Fruit fly (Drosophila melanogaster): ENCODE measurements around the gene RpLP0.

Gene RpLP0

dm6 chr3L:22075706-22076398 lies at the start of gene RpLP0, which contains the start of gene CG7130 (continued):
- TF ChIP-seq CG14050 (GFP tag; IDR thresholded peaks at IDR 0.05) = peak; percentile 79
- peak; percentile 94 for TF ChIP-seq CG10209 (GFP tag; optimal IDR thresholded peaks at IDR 0.05)
- TF ChIP-seq CG10147 (GFP tag; optimal IDR thresholded peaks at IDR 0.05) = peak; percentile 88
- TF ChIP-seq Hey (tag; optimal IDR thresholded peaks at IDR 0.05) = peak; percentile 88
- TF ChIP-seq D (optimal IDR thresholded peaks at IDR 0.05) = peak; percentile 31
- peak; percentile 89 for TF ChIP-seq D (GFP tag; optimal IDR thresholded peaks at IDR 0.05)
- 0 out of 2 replicates have a peak, but pooled peaks have one; percentile 35 for TF ChIP-seq gt (GFP tag; IDR thresholded peaks at IDR 0.05)
- 0 out of 3 replicates have a peak, but pooled peaks have one; percentile 63 for TF ChIP-seq CG3726 (GFP tag; IDR thresholded peaks at IDR 0.05)
- TF ChIP-seq Hr3 (GFP tag; optimal IDR thresholded peaks at IDR 0.05) = peak; percentile 71
- peak; percentile 81 for TF ChIP-seq Antp (GFP tag; optimal IDR thresholded peaks at IDR 0.05)
- peak; percentile 91 for TF ChIP-seq org-1 (GFP tag; optimal IDR thresholded peaks at IDR 0.05)
- TF ChIP-seq vvl (GFP tag; IDR thresholded peaks at IDR 0.05) = peak; percentile 93
- no peak for TF ChIP-seq zen2 (GFP tag; IDR thresholded peaks at IDR 0.05; ENCODE audit: partially characterized antibody)
- TF ChIP-seq jigr1 (GFP tag; IDR thresholded peaks at IDR 0.05) = no peak
- TF ChIP-seq lab (GFP tag; optimal IDR thresholded peaks at IDR 0.05) = peak; percentile 97
- TF ChIP-seq CG18011 (GFP tag; optimal IDR thresholded peaks at IDR 0.05) = peak; percentile 83
- peak; percentile 89 for TF ChIP-seq CG12769 (tag; optimal IDR thresholded peaks at IDR 0.05)
- 0 out of 2 replicates have a peak, but pooled peaks have one; percentile 42 for TF ChIP-seq crol (GFP tag; IDR thresholded peaks at IDR 0.05)
- TF ChIP-seq nerfin-1 (tag; optimal IDR thresholded peaks at IDR 0.05) = peak; percentile 87
- peak; percentile 74 for TF ChIP-seq fd96Cb (tag; optimal IDR thresholded peaks at IDR 0.05)
- TF ChIP-seq Optix (GFP tag; IDR thresholded peaks at IDR 0.05) = peak; percentile 76
- TF ChIP-seq crc (GFP tag; optimal IDR thresholded peaks at IDR 0.05) = peak; percentile 90
- TF ChIP-seq zfh2 (GFP tag; optimal IDR thresholded peaks at IDR 0.05) = peak; percentile 86
- TF ChIP-seq Vsx1 (GFP tag; optimal IDR thresholded peaks at IDR 0.05) = peak; percentile 93
- peak; percentile 50; the same call in 1 of the 2 replicates for TF ChIP-seq Poxn (GFP tag; IDR thresholded peaks at IDR 0.05)
- 0 out of 2 replicates have a peak, but pooled peaks have one; percentile 37 for TF ChIP-seq toy (GFP tag; IDR thresholded peaks at IDR 0.05)
- peak; percentile 84 for TF ChIP-seq Atf6 (GFP tag; IDR thresholded peaks at IDR 0.05)
- peak; percentile 93 for TF ChIP-seq CG15601 (tag; optimal IDR thresholded peaks at IDR 0.05)
- TF ChIP-seq CG12071 (GFP tag; optimal IDR thresholded peaks at IDR 0.05) = peak; percentile 95
- TF ChIP-seq CG7928 (GFP tag; optimal IDR thresholded peaks at IDR 0.05) = peak; percentile 69
- TF ChIP-seq CG11696 (GFP tag; IDR thresholded peaks at IDR 0.05) = peak; percentile 70
- TF ChIP-seq CG9817 (tag; optimal IDR thresholded peaks at IDR 0.05) = peak; percentile 85
- TF ChIP-seq shn (GFP tag; optimal IDR thresholded peaks at IDR 0.05) = peak; percentile 90
- TF ChIP-seq Six4 (GFP tag; optimal IDR thresholded peaks at IDR 0.05) = peak; percentile 82
- TF ChIP-seq Hand (GFP tag; optimal IDR thresholded peaks at IDR 0.05) = peak; percentile 82
- TF ChIP-seq ranshi (GFP tag; IDR thresholded peaks at IDR 0.05) = peak; percentile 79
- peak; percentile 85 for TF ChIP-seq TFAM (GFP tag; optimal IDR thresholded peaks at IDR 0.05)
- TF ChIP-seq CG17802 (tag; optimal IDR thresholded peaks at IDR 0.05) = peak; percentile 86
- TF ChIP-seq CG2678 (tag; optimal IDR thresholded peaks at IDR 0.05) = peak; percentile 85
- TF ChIP-seq CG10959 (GFP tag; IDR thresholded peaks at IDR 0.05) = peak; percentile 29; the same call in 1 of the 2 replicates
- peak; percentile 87 for TF ChIP-seq CG2712 (tag; optimal IDR thresholded peaks at IDR 0.05)
- peak; percentile 77 for TF ChIP-seq CG5180 (GFP tag; optimal IDR thresholded peaks at IDR 0.05)
- TF ChIP-seq CG9797 (GFP tag; optimal IDR thresholded peaks at IDR 0.05) = peak; percentile 98
- TF ChIP-seq Dip2 (GFP tag; IDR thresholded peaks at IDR 0.05) = no peak
- TF ChIP-seq CG10565 (GFP tag; optimal IDR thresholded peaks at IDR 0.05) = peak; percentile 89
- peak; percentile 51 for TF ChIP-seq hkb (optimal IDR thresholded peaks at IDR 0.05)
- peak; percentile 88 for TF ChIP-seq hkb (GFP tag; IDR thresholded peaks at IDR 0.05)
- peak; percentile 82 for TF ChIP-seq tio (GFP tag; optimal IDR thresholded peaks at IDR 0.05)
- TF ChIP-seq NFAT (GFP tag; IDR thresholded peaks at IDR 0.05) = peak; percentile 94
